Fruit fly (Drosophila melanogaster): ENCODE data around the gene CG10428.

The CG10428 gene

DNA sequence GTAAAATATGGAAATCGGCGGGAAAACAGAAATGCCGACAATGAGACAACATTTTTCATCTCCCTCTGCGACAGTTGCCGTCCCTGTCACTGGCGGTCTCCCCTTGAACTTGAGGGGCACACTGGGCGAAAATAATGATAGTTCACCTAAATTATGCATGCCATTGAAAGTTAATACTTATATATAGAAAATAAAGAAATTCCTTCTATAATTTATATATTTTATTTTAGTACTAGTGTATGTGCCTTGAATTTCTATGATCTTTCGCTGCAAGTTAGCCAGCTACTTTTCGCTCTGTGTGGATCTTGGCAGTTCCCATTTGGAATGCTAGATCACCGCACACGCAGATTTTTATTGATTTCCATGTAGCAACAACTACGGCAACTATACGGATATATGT lies 42.1 kb upstream of the CG10428 start (continued):
- no peak for TF ChIP-seq bsh (GFP tag; optimal IDR thresholded peaks at IDR 0.05)
- peak; percentile 44 for TF ChIP-seq E2f1 (GFP tag; IDR thresholded peaks at IDR 0.05)
- peak; percentile 64 for TF ChIP-seq Ptx1 (GFP tag; IDR thresholded peaks at IDR 0.05)
- no peak for TF ChIP-seq CG30431 (GFP tag; optimal IDR thresholded peaks at IDR 0.05)
- peak; percentile 36; the same call in 1 of the 2 replicates for TF ChIP-seq HLH3B (GFP tag; IDR thresholded peaks at IDR 0.05)
- no peak for TF ChIP-seq hkb (optimal IDR thresholded peaks at IDR 0.05)
- TF ChIP-seq hkb (GFP tag; IDR thresholded peaks at IDR 0.05), result peak; percentile 57; the same call in 1 of the 2 replicates
- TF ChIP-seq tgo (GFP tag; IDR thresholded peaks at IDR 0.05), result peak; percentile 20; the same call in 1 of the 3 replicates
- peak; percentile 13 for TF ChIP-seq CG4820 (GFP tag; optimal IDR thresholded peaks at IDR 0.05)
- peak; percentile 29; the same call in 1 of the 2 replicates for TF ChIP-seq ssp (GFP tag; IDR thresholded peaks at IDR 0.05)
- no peak for TF ChIP-seq CG12236 (GFP tag; optimal IDR thresholded peaks at IDR 0.05)
- peak; percentile 52 for TF ChIP-seq CG6254 (GFP tag; optimal IDR thresholded peaks at IDR 0.05)
- TF ChIP-seq ind (GFP tag; optimal IDR thresholded peaks at IDR 0.05), result peak; percentile 34
- TF ChIP-seq Hr39 (optimal IDR thresholded peaks at IDR 0.05), result no peak
- TF ChIP-seq CG2678 (tag; optimal IDR thresholded peaks at IDR 0.05), result peak; percentile 57
- peak; percentile 57 for TF ChIP-seq CG15601 (tag; optimal IDR thresholded peaks at IDR 0.05)
- TF ChIP-seq CG11504 (tag; optimal IDR thresholded peaks at IDR 0.05), result peak; percentile 66
- no peak for TF ChIP-seq HmgD (GFP tag; optimal IDR thresholded peaks at IDR 0.05)
- no peak for TF ChIP-seq CG11695 (GFP tag; IDR thresholded peaks at IDR 0.05)
- peak; percentile 34; the same call in 1 of the 2 replicates for TF ChIP-seq CG10366 (GFP tag; IDR thresholded peaks at IDR 0.05)
- peak; percentile 21 for TF ChIP-seq CG18599 (GFP tag; optimal IDR thresholded peaks at IDR 0.05)
- TF ChIP-seq odd (GFP tag; optimal IDR thresholded peaks at IDR 0.05), result no peak
- TF ChIP-seq fru (optimal IDR thresholded peaks at IDR 0.05), result no peak
- peak; percentile 18 for TF ChIP-seq Fer3 (tag; optimal IDR thresholded peaks at IDR 0.05)
- peak; percentile 65 for TF ChIP-seq CG17361 (GFP tag; IDR thresholded peaks at IDR 0.05)
- TF ChIP-seq CG14710 (tag; optimal IDR thresholded peaks at IDR 0.05), result peak; percentile 67
- TF ChIP-seq CG11696 (GFP tag; IDR thresholded peaks at IDR 0.05), result 0 out of 2 replicates have a peak, but pooled peaks have one; percentile 10
- TF ChIP-seq zen (tag; optimal IDR thresholded peaks at IDR 0.05), result peak; percentile 35
- TF ChIP-seq Bteb2 (GFP tag; optimal IDR thresholded peaks at IDR 0.05), result no peak
- TF ChIP-seq CG17829 (tag; optimal IDR thresholded peaks at IDR 0.05), result peak; percentile 49
- peak; percentile 55 for TF ChIP-seq CG10267 (tag; optimal IDR thresholded peaks at IDR 0.05)
- peak; percentile 70 for TF ChIP-seq CG6689 (GFP tag; IDR thresholded peaks at IDR 0.05)
- TF ChIP-seq Hey (tag; optimal IDR thresholded peaks at IDR 0.05), result no peak
- TF ChIP-seq pnt (GFP tag; optimal IDR thresholded peaks at IDR 0.05), result no peak
- TF ChIP-seq CG17359 (tag; optimal IDR thresholded peaks at IDR 0.05), result peak; percentile 53
- TF ChIP-seq stc (GFP tag; IDR thresholded peaks at IDR 0.05), result peak; percentile 45; the same call in 1 of the 2 replicates
- TF ChIP-seq CG15073 (GFP tag; optimal IDR thresholded peaks at IDR 0.05), result no peak
- peak; percentile 66 for TF ChIP-seq CG7839 (tag; optimal IDR thresholded peaks at IDR 0.05)
- TF ChIP-seq gfzf (GFP tag; optimal IDR thresholded peaks at IDR 0.05), result no peak
- peak; percentile 72 for TF ChIP-seq CG15696 (tag; optimal IDR thresholded peaks at IDR 0.05)
- peak; percentile 37 for TF ChIP-seq CG15269 (tag; optimal IDR thresholded peaks at IDR 0.05)
- TF ChIP-seq CG17328 (GFP tag; IDR thresholded peaks at IDR 0.05), result peak; percentile 41; the same call in 1 of the 2 replicates
- TF ChIP-seq Sox100B (GFP tag; optimal IDR thresholded peaks at IDR 0.05), result peak; percentile 36
- TF ChIP-seq ken (GFP tag; IDR thresholded peaks at IDR 0.05), result no peak
- peak; percentile 79 for TF ChIP-seq CG18262 (tag; optimal IDR thresholded peaks at IDR 0.05)
- TF ChIP-seq CG13123 (GFP tag; optimal IDR thresholded peaks at IDR 0.05), result no peak
- TF ChIP-seq Jarid2 (GFP tag; optimal IDR thresholded peaks at IDR 0.05), result peak; percentile 36
- TF ChIP-seq Six4 (GFP tag; optimal IDR thresholded peaks at IDR 0.05), result peak; percentile 26
- TF ChIP-seq CG1233 (GFP tag; optimal IDR thresholded peaks at IDR 0.05), result peak; percentile 5
- TF ChIP-seq D (optimal IDR thresholded peaks at IDR 0.05), result no peak
- TF ChIP-seq D (GFP tag; optimal IDR thresholded peaks at IDR 0.05), result peak; percentile 61
- peak; percentile 67 for TF ChIP-seq phol (tag; optimal IDR thresholded peaks at IDR 0.05)
